Fruit fly (Drosophila melanogaster): ENCODE data around the gene dysf.

DNA sequence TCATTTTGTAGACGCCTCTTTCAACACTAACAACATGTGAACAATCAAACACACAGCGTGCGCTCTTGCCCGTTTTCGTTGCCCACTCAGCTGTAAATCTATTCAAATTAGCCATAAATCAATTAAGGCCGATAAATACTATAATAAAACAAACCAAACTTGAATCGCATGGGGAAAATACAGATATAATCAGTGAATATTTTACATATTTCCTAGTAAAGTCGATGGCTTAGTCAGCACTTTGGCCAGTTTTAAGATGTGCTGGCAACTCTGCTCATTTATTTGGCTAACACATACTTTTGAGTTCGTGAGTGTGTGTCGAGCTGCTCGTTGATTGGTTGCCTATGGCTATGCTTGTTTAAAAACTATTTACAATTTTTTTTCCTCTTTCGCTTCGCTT, 727 bp upstream of the dysf start:
- TF ChIP-seq ttk (optimal IDR thresholded peaks at IDR 0.05): no peak
- TF ChIP-seq h (optimal IDR thresholded peaks at IDR 0.05): no peak
- TF ChIP-seq psq (optimal IDR thresholded peaks at IDR 0.05): no peak
- TF ChIP-seq insv (optimal IDR thresholded peaks at IDR 0.05): no peak
- TF ChIP-seq Myc (optimal IDR thresholded peaks at IDR 0.05): no peak
- TF ChIP-seq Sin3A (optimal IDR thresholded peaks at IDR 0.05): no peak
